Worm (Caenorhabditis elegans): ENCODE measurements around the gene C34C12.8.

ce11 chrIII:3444139-3444538, 16.1 kb upstream of the C34C12.8 start, which contains the start of gene spe-41:
- TF ChIP-seq F13C5.2 (tag; optimal IDR thresholded peaks at IDR 0.05) (no peak), pes-1 (GFP tag; IDR thresholded peaks at IDR 0.05) (no peak), sea-1 (GFP tag; conservative IDR thresholded peaks at IDR 0.05) (no peak), ets-7 (tag; optimal IDR thresholded peaks at IDR 0.05) (no peak), aly-1 (tag; optimal IDR thresholded peaks at IDR 0.05) (no peak), tbx-37 (GFP tag; conservative IDR thresholded peaks at IDR 0.05) (no peak), hnd-1 (tag; optimal IDR thresholded peaks at IDR 0.05) (no peak), ceh-36 (tag; optimal IDR thresholded peaks at IDR 0.05) (no peak), tra-4 (tag; optimal IDR thresholded peaks at IDR 0.05) (no peak), ama-1 (optimal IDR thresholded peaks at IDR 0.05) (no peak), ceh-13 (GFP tag; optimal IDR thresholded peaks at IDR 0.05) (no peak)

All from whole organism, early embryonic.